Fruit fly (Drosophila melanogaster): ENCODE results near the gene CG13116.

CG13116 gene

dm6 chr2L:9711107-9711585 is 18.6 kb upstream of the CG13116 start, which contains the start of gene CG4364 (continued):
- TF ChIP-seq Myb (GFP tag; optimal IDR thresholded peaks at IDR 0.05), result peak; percentile 88
- TF ChIP-seq hth (optimal IDR thresholded peaks at IDR 0.05), result no peak
- peak; percentile 82 for TF ChIP-seq sens (GFP tag)
- no peak for TF ChIP-seq CG11504 (tag; optimal IDR thresholded peaks at IDR 0.05)
- TF ChIP-seq E2f2 (GFP tag; IDR thresholded peaks at IDR 0.05), result peak; percentile 79
- no peak for TF ChIP-seq Nf-YA (GFP tag; IDR thresholded peaks at IDR 0.05)
- peak; percentile 52 for TF ChIP-seq Sin3A (optimal IDR thresholded peaks at IDR 0.05)
- peak in 1 of 2 experiments; percentile 27 for TF ChIP-seq crp (GFP tag; optimal IDR thresholded peaks at IDR 0.05)
- TF ChIP-seq Scr (GFP tag; IDR thresholded peaks at IDR 0.05; ENCODE audit: partially characterized antibody), result peak; percentile 77
- no peak for TF ChIP-seq Bteb2 (GFP tag; optimal IDR thresholded peaks at IDR 0.05)
- peak; percentile 44; the same call in 1 of the 2 replicates for TF ChIP-seq ato (GFP tag; IDR thresholded peaks at IDR 0.05; ENCODE audit: partially characterized antibody)
- no peak for TF ChIP-seq CG18476 (GFP tag; optimal IDR thresholded peaks at IDR 0.05)
- no peak for TF ChIP-seq CG43689 (GFP tag; IDR thresholded peaks at IDR 0.05)
- peak; percentile 66 for TF ChIP-seq CG6791 (GFP tag; IDR thresholded peaks at IDR 0.05; ENCODE audit: partially characterized antibody)
- TF ChIP-seq Ravus (GFP tag; IDR thresholded peaks at IDR 0.05), result no peak
- no peak for TF ChIP-seq gce (GFP tag; IDR thresholded peaks at IDR 0.05)
- no peak for TF ChIP-seq CG17359 (tag; optimal IDR thresholded peaks at IDR 0.05)
- no peak for TF ChIP-seq CG8359 (GFP tag; optimal IDR thresholded peaks at IDR 0.05; ENCODE audit: borderline replicate concordance)
- peak; percentile 58 for TF ChIP-seq BEAF-32 (GFP tag; optimal IDR thresholded peaks at IDR 0.05)
- 0 out of 2 replicates have a peak, but pooled peaks have one; percentile 23 for TF ChIP-seq nerfin-2 (GFP tag; IDR thresholded peaks at IDR 0.05; ENCODE audit: partially characterized antibody)
- peak; percentile 77 for TF ChIP-seq Bgb (GFP tag; IDR thresholded peaks at IDR 0.05; ENCODE audit: partially characterized antibody)
- TF ChIP-seq CG1233 (GFP tag; optimal IDR thresholded peaks at IDR 0.05), result no peak
- TF ChIP-seq CG31441 (GFP tag; IDR thresholded peaks at IDR 0.05), result no peak
- TF ChIP-seq vvl (GFP tag; IDR thresholded peaks at IDR 0.05), result peak; percentile 63; the same call in 1 of the 2 replicates
- peak; percentile 88 for TF ChIP-seq bigmax (GFP tag; optimal IDR thresholded peaks at IDR 0.05)
- TF ChIP-seq CG10267 (tag; optimal IDR thresholded peaks at IDR 0.05), result peak; percentile 69
- peak; percentile 52 for TF ChIP-seq trem (tag; optimal IDR thresholded peaks at IDR 0.05)
- TF ChIP-seq sob (GFP tag; IDR thresholded peaks at IDR 0.05), result peak; percentile 36; the same call in 1 of the 2 replicates
- no peak for TF ChIP-seq CG10366 (GFP tag; IDR thresholded peaks at IDR 0.05)
- TF ChIP-seq CG8765 (GFP tag; IDR thresholded peaks at IDR 0.05), result no peak
- no peak for TF ChIP-seq Six4 (GFP tag; optimal IDR thresholded peaks at IDR 0.05)
- TF ChIP-seq pum (GFP tag; optimal IDR thresholded peaks at IDR 0.05), result no peak
- TF ChIP-seq Pdp1 (GFP tag; optimal IDR thresholded peaks at IDR 0.05), result peak in 1 of 2 experiments; percentile 70
- peak; percentile 44; the same call in 1 of the 2 replicates for TF ChIP-seq CG4360 (GFP tag; IDR thresholded peaks at IDR 0.05)
- TF ChIP-seq Trl (optimal IDR thresholded peaks at IDR 0.05), result no peak
- peak; percentile 9 for TF ChIP-seq Trl (GFP tag; optimal IDR thresholded peaks at IDR 0.05)
- no peak for TF ChIP-seq sisA (GFP tag; IDR thresholded peaks at IDR 0.05)
- TF ChIP-seq CG17361 (GFP tag; IDR thresholded peaks at IDR 0.05), result peak; percentile 27; the same call in 1 of the 3 replicates
- TF ChIP-seq CG33213 (GFP tag; optimal IDR thresholded peaks at IDR 0.05), result peak; percentile 78
- no peak for TF ChIP-seq CG17802 (tag; optimal IDR thresholded peaks at IDR 0.05)
- TF ChIP-seq tgo (GFP tag; IDR thresholded peaks at IDR 0.05), result no peak
- peak; percentile 31 for TF ChIP-seq Nf-YC (tag; optimal IDR thresholded peaks at IDR 0.05)
- no peak for TF ChIP-seq CG11398 (GFP tag; optimal IDR thresholded peaks at IDR 0.05)
- TF ChIP-seq HLH4C (GFP tag; IDR thresholded peaks at IDR 0.05; ENCODE audit: partially characterized antibody), result peak; percentile 68
- peak; percentile 40 for TF ChIP-seq CG2712 (tag; optimal IDR thresholded peaks at IDR 0.05)
- no peak for TF ChIP-seq Oaz (GFP tag; IDR thresholded peaks at IDR 0.05)
- TF ChIP-seq Gsc (GFP tag; IDR thresholded peaks at IDR 0.05), result no peak
- peak; percentile 87 for TF ChIP-seq CG13287 (GFP tag; IDR thresholded peaks at IDR 0.05; ENCODE audit: partially characterized antibody)
- peak; percentile 54; the same call in 2 of the 3 replicates for TF ChIP-seq CG7963 (GFP tag; IDR thresholded peaks at IDR 0.05; ENCODE audit: partially characterized antibody)
- no peak for TF ChIP-seq kay (GFP tag; optimal IDR thresholded peaks at IDR 0.05)
- TF ChIP-seq CG2116 (GFP tag; optimal IDR thresholded peaks at IDR 0.05), result peak; percentile 67
